Worm (Caenorhabditis elegans): ENCODE data around the gene ram-2.

DNA sequence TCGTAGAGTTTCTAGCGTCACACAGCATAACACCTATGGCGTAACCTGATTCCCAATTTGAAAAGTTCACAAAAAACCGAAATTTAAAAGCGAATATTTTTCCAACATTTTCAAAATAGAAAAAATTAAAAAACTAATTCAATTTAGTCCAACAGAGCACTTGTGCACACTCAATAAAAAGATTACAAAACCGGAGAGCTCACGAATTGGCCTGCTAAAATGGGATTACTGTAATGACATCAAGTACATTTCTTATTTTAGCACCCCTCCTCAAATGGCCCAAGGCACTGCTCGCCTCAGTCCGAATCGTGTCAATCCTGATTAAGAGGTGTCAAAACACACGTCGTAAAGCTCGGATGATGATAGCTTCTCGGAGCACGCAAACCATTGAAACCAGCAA lies 16.1 kb upstream of the ram-2 start:
- TF ChIP-seq sea-1 (GFP tag; conservative IDR thresholded peaks at IDR 0.05) (no peak), flt-1 (GFP tag; IDR thresholded peaks at IDR 0.05) (no peak), tbx-11 (GFP tag; IDR thresholded peaks at IDR 0.05) (no peak), B0310.2 (tag; optimal IDR thresholded peaks at IDR 0.05) (no peak), hmg-4 (GFP tag; optimal IDR thresholded peaks at IDR 0.05) (no peak), ceh-36 (tag; optimal IDR thresholded peaks at IDR 0.05) (no peak), ama-1 (optimal IDR thresholded peaks at IDR 0.05) (no peak), tbx-37 (GFP tag; conservative IDR thresholded peaks at IDR 0.05) (no peak), tra-4 (tag; optimal IDR thresholded peaks at IDR 0.05) (no peak), F13C5.2 (tag; optimal IDR thresholded peaks at IDR 0.05) (no peak), ets-7 (tag; optimal IDR thresholded peaks at IDR 0.05) (no peak), scrt-1 (GFP tag; IDR thresholded peaks at IDR 0.05) (no peak), aly-1 (tag; optimal IDR thresholded peaks at IDR 0.05) (no peak)

All from whole organism, early embryonic.